Fruit fly (Drosophila melanogaster) whole organism, embryonic: ENCODE data around the gene Scm.

ENCODE experiments used
- Abd-B ChIP-seq: fragments of 200-800 bp; sonication (Bioruptor generic); optimal IDR thresholded peaks from 2 replicates; lab custom pipeline; 2018; ENCODE audit warnings: missing biosample characterization, mild to moderate bottlenecking, missing genetic modification characterization, moderate library complexity
- CG10366 ChIP-seq: fragments of 200-800 bp; sonication (Bioruptor generic); IDR thresholded peaks from 2 replicates; pipeline ENCODE4 v1.3.6; 2022; ENCODE audit warnings: missing biosample characterization, missing genetic modification characterization
- CG12299 ChIP-seq: fragments of 200-800 bp; sonication (Bioruptor generic); optimal IDR thresholded peaks from 2 replicates; lab custom pipeline; 2018; ENCODE audit warnings: missing biosample characterization, mild to moderate bottlenecking, missing genetic modification characterization
- CG12744 ChIP-seq: fragments of 200-800 bp; sonication (Bioruptor generic); optimal IDR thresholded peaks from 2 replicates; lab custom pipeline; 2016; ENCODE audit warnings: missing biosample characterization, missing genetic modification characterization
- CG13894 ChIP-seq: fragments of 200-800 bp; sonication (Bioruptor generic); optimal IDR thresholded peaks from 3 replicates; lab custom pipeline; 2018; ENCODE audit warnings: missing biosample characterization, mild to moderate bottlenecking, missing genetic modification characterization, moderate library complexity
- CG14050 ChIP-seq: fragments of 200-800 bp; sonication (Bioruptor generic); IDR thresholded peaks from 3 replicates; pipeline ENCODE4 v1.3.6; 2022; ENCODE audit warnings: missing biosample characterization, missing genetic modification characterization
- CG14860 ChIP-seq: fragments of 200-800 bp; sonication (Bioruptor generic); IDR thresholded peaks from 3 replicates; pipeline ENCODE4 v1.3.6; 2022; ENCODE audit warnings: missing biosample characterization, missing genetic modification characterization; ENCODE audit not compliant: partially characterized antibody
- CG15011 ChIP-seq: fragments of 200-800 bp; sonication (Bioruptor generic); optimal IDR thresholded peaks from 3 replicates; lab custom pipeline; 2018; ENCODE audit warnings: missing biosample characterization, mild to moderate bottlenecking, missing genetic modification characterization
- CG17385 ChIP-seq: fragments of 200-800 bp; sonication (Bioruptor generic); optimal IDR thresholded peaks from 3 replicates; lab custom pipeline; 2018; ENCODE audit warnings: missing biosample characterization, mild to moderate bottlenecking, missing genetic modification characterization
- CG18262 ChIP-seq: fragments of 200-800 bp; optimal IDR thresholded peaks from 3 replicates; lab custom pipeline; 2019; ENCODE audit warnings: missing biosample characterization, mild to moderate bottlenecking, missing genetic modification characterization, moderate library complexity
- CG18599 ChIP-seq: fragments of 200-800 bp; sonication (Bioruptor generic); optimal IDR thresholded peaks from 3 replicates; lab custom pipeline; 2017; ENCODE audit warnings: missing biosample characterization, missing genetic modification characterization, mild to moderate bottlenecking, moderate library complexity, missing genetic modification reagents
- CG3065 ChIP-seq: fragments of 200-800 bp; sonication (Bioruptor generic); optimal IDR thresholded peaks from 2 replicates; lab custom pipeline; 2016; ENCODE audit warnings: missing biosample characterization, missing genetic modification characterization
- CG34224 ChIP-seq: fragments of 200-800 bp; sonication (Bioruptor generic); IDR thresholded peaks from 3 replicates; pipeline ENCODE4 v1.3.6; 2022; ENCODE audit warnings: missing biosample characterization, missing genetic modification characterization; ENCODE audit not compliant: partially characterized antibody
- CG34422 ChIP-seq: fragments of 200-800 bp; sonication (Bioruptor generic); IDR thresholded peaks from 3 replicates; pipeline ENCODE4 v1.3.6; 2022; ENCODE audit warnings: missing biosample characterization, missing genetic modification characterization
- CG4282 ChIP-seq: fragments of 200-800 bp; sonication (Bioruptor generic); optimal IDR thresholded peaks from 2 replicates; lab custom pipeline; 2016; ENCODE audit warnings: missing biosample characterization, missing genetic modification characterization
- CG4730 ChIP-seq: fragments of 200-800 bp; sonication (Bioruptor generic); IDR thresholded peaks from 2 replicates; pipeline ENCODE4 v1.3.6; 2022; ENCODE audit warnings: missing biosample characterization, missing genetic modification characterization
- CG5245 ChIP-seq: fragments of 200-800 bp; sonication (Bioruptor generic); optimal IDR thresholded peaks from 3 replicates; lab custom pipeline; 2016; ENCODE audit warnings: missing biosample characterization, missing genetic modification characterization
- CG6791 ChIP-seq: fragments of 200-800 bp; sonication (Bioruptor generic); IDR thresholded peaks from 3 replicates; pipeline ENCODE4 v1.3.6; 2022; ENCODE audit warnings: missing biosample characterization, missing genetic modification characterization; ENCODE audit not compliant: partially characterized antibody
- CG8944 ChIP-seq: fragments of 200-800 bp; sonication (Bioruptor generic); optimal IDR thresholded peaks from 3 replicates; lab custom pipeline; 2016; ENCODE audit warnings: missing biosample characterization, missing genetic modification characterization
- Camta ChIP-seq: fragments of 200-800 bp; sonication (Bioruptor generic); optimal IDR thresholded peaks from 2 replicates; lab custom pipeline; 2016; ENCODE audit warnings: missing biosample characterization, missing genetic modification characterization
- D19B ChIP-seq: fragments of 200-800 bp; sonication (Bioruptor generic); optimal IDR thresholded peaks from 2 replicates; lab custom pipeline; 2017; ENCODE audit warnings: missing biosample characterization, mild to moderate bottlenecking, missing genetic modification characterization
- Doc2 ChIP-seq: fragments of 200-800 bp; sonication (Bioruptor generic); IDR thresholded peaks from 2 replicates; pipeline ENCODE4 v1.3.6; 2022; ENCODE audit warnings: missing biosample characterization, missing genetic modification characterization
- Ets65A ChIP-seq: fragments of 200-800 bp; sonication (Bioruptor generic); peaks from one replicate; lab custom pipeline; 2016; ENCODE audit warnings: missing biosample characterization, missing genetic modification characterization
- MTF-1 ChIP-seq: fragments of 200-800 bp; sonication (Bioruptor generic); optimal IDR thresholded peaks from 2 replicates; lab custom pipeline; 2018; ENCODE audit warnings: missing biosample characterization, mild to moderate bottlenecking, missing genetic modification characterization, borderline replicate concordance
- Med ChIP-seq: fragments of 200-800 bp; sonication (Bioruptor generic); peaks from one replicate; lab custom pipeline; 2016; ENCODE audit warnings: missing biosample characterization, missing genetic modification characterization, mild to moderate bottlenecking, inconsistent platforms, moderate library complexity
- NC2α ChIP-seq: fragments of 200-800 bp; sonication (Bioruptor generic); optimal IDR thresholded peaks from 2 replicates; lab custom pipeline; 2016; ENCODE audit warnings: missing biosample characterization, missing genetic modification characterization
- Nf-YC ChIP-seq: fragments of 200-800 bp; optimal IDR thresholded peaks from 3 replicates; lab custom pipeline; 2019; ENCODE audit warnings: missing biosample characterization, mild to moderate bottlenecking, missing genetic modification characterization, moderate library complexity
- Sin3A ChIP-seq: fragments of >200 bp; optimal IDR thresholded peaks from 2 replicates; lab custom pipeline; 2018
- Taf1 ChIP-seq: fragments of 200-800 bp; sonication (Bioruptor generic); IDR thresholded peaks from 2 replicates; pipeline ENCODE4 v1.3.6; 2022; ENCODE audit warnings: missing biosample characterization, missing genetic modification characterization
- Tbp ChIP-seq: fragments of >200 bp; optimal IDR thresholded peaks from 2 replicates; lab custom pipeline; 2018; ENCODE audit warnings: missing biosample characterization, missing genetic modification characterization
- ap ChIP-seq: fragments of 200-800 bp; sonication (Bioruptor generic); IDR thresholded peaks from 2 replicates; pipeline ENCODE4 v1.3.6; 2022; ENCODE audit warnings: missing biosample characterization, missing genetic modification characterization
- danr ChIP-seq: fragments of 200-800 bp; sonication (Bioruptor generic); IDR thresholded peaks from 2 replicates; pipeline ENCODE4 v1.3.6; 2022; ENCODE audit warnings: missing biosample characterization, missing genetic modification characterization
- en ChIP-seq: fragments of 200-800 bp; sonication (Bioruptor generic); optimal IDR thresholded peaks from 2 replicates; lab custom pipeline; 2016; ENCODE audit warnings: missing biosample characterization, missing genetic modification characterization
- esg ChIP-seq: fragments of 200-800 bp; sonication (Bioruptor generic); conservative IDR thresholded peaks from 2 replicates; pipeline ENCODE4 v1.3.6; 2022; ENCODE audit warnings: missing biosample characterization, missing genetic modification characterization
- exex ChIP-seq: fragments of 200-800 bp; sonication (Bioruptor generic); optimal IDR thresholded peaks from 4 replicates; lab custom pipeline; 2018; ENCODE audit warnings: missing biosample characterization, mild to moderate bottlenecking, missing genetic modification characterization, moderate library complexity
- eyg ChIP-seq: fragments of 200-800 bp; sonication (Bioruptor generic); optimal IDR thresholded peaks from 3 replicates; lab custom pipeline; 2016; ENCODE audit warnings: missing biosample characterization, missing genetic modification characterization
- ftz-f1 ChIP-seq: fragments of 200-800 bp; sonication (Bioruptor generic); optimal IDR thresholded peaks from 2 replicates; lab custom pipeline; 2016; ENCODE audit warnings: missing biosample characterization, missing genetic modification characterization
- grau ChIP-seq: fragments of 200-800 bp; optimal IDR thresholded peaks from 3 replicates; lab custom pipeline; 2019; ENCODE audit warnings: missing biosample characterization, mild to moderate bottlenecking, missing genetic modification characterization, moderate library complexity
- gt ChIP-seq: fragments of 200-800 bp; sonication (Bioruptor generic); IDR thresholded peaks from 2 replicates; pipeline ENCODE4 v1.3.6; 2022; ENCODE audit warnings: missing biosample characterization, missing genetic modification characterization
- hth ChIP-seq: fragments of >200 bp; optimal IDR thresholded peaks from 2 replicates; lab custom pipeline; 2017; ENCODE audit warnings: inconsistent platforms
- insv ChIP-seq, 2 experiments: fragments of 200-800 bp; sonication (Bioruptor generic); optimal IDR thresholded peaks; 3 replicates each; lab custom pipeline; 2016 to 2018; ENCODE audit warnings: missing biosample characterization in 2 of 2, missing genetic modification characterization in 2 of 2
- jumu ChIP-seq: fragments of 200-800 bp; sonication (Bioruptor generic); optimal IDR thresholded peaks from 3 replicates; lab custom pipeline; 2016; ENCODE audit warnings: missing biosample characterization, missing genetic modification characterization
- mam ChIP-seq: fragments of 200-800 bp; sonication (Bioruptor generic); optimal IDR thresholded peaks from 3 replicates; lab custom pipeline; 2016; ENCODE audit warnings: missing biosample characterization, missing genetic modification characterization
- nom ChIP-seq: fragments of 200-800 bp; sonication (Bioruptor generic); optimal IDR thresholded peaks from 2 replicates; lab custom pipeline; 2017; ENCODE audit warnings: missing biosample characterization, missing genetic modification characterization, mild to moderate bottlenecking, moderate library complexity, missing genetic modification reagents
- pho ChIP-seq: fragments of 200-800 bp; sonication (Bioruptor generic); optimal IDR thresholded peaks from 2 replicates; lab custom pipeline; 2016; ENCODE audit warnings: missing biosample characterization, missing genetic modification characterization
- pnt ChIP-seq: fragments of 200-800 bp; sonication (Bioruptor generic); optimal IDR thresholded peaks from 3 replicates; lab custom pipeline; 2016; ENCODE audit warnings: missing biosample characterization, missing genetic modification characterization
- slbo ChIP-seq: fragments of 200-800 bp; sonication (Bioruptor generic); IDR thresholded peaks from 2 replicates; pipeline ENCODE4 v1.3.6; 2022; ENCODE audit warnings: missing biosample characterization, missing genetic modification characterization
- slou ChIP-seq: fragments of 200-800 bp; sonication (Bioruptor generic); optimal IDR thresholded peaks from 3 replicates; lab custom pipeline; 2016; ENCODE audit warnings: missing biosample characterization, missing genetic modification characterization
- so ChIP-seq: fragments of 200-800 bp; sonication (Bioruptor generic); IDR thresholded peaks from 3 replicates; pipeline ENCODE4 v1.3.6; 2022; ENCODE audit warnings: missing biosample characterization, missing genetic modification characterization
- trh ChIP-seq: fragments of 200-800 bp; sonication (Bioruptor generic); optimal IDR thresholded peaks from 2 replicates; lab custom pipeline; 2016; ENCODE audit warnings: missing biosample characterization, missing genetic modification characterization
- unc-4 ChIP-seq: fragments of 200-800 bp; sonication (Bioruptor generic); IDR thresholded peaks from 2 replicates; pipeline ENCODE4 v1.3.6; 2022; ENCODE audit warnings: missing biosample characterization, missing genetic modification characterization; ENCODE audit not compliant: partially characterized antibody
- vvl ChIP-seq: fragments of 200-800 bp; sonication (Bioruptor generic); IDR thresholded peaks from 2 replicates; pipeline ENCODE4 v1.3.6; 2022; ENCODE audit warnings: missing biosample characterization, missing genetic modification characterization

Gene Scm

dm6 chr3R:9613124-9613523, 24.3 kb downstream of the Scm start (continued):
- TF ChIP-seq CG14860 (GFP tag; lab: Robert Waterston, UW) = no peak
- peak; percentile 60 for TF ChIP-seq CG8944
- TF ChIP-seq CG14050 (GFP tag; lab: Robert Waterston, UW) = no peak
- TF ChIP-seq CG34422 (GFP tag; lab: Robert Waterston, UW) = 0 out of 3 replicates have a peak, but pooled peaks have one; percentile 25
- peak; percentile 67 for TF ChIP-seq mam
- no peak; the same call in 1 of the 2 replicates for TF ChIP-seq Doc2 (GFP tag; lab: Robert Waterston, UW)
- peak; percentile 59; the same call in 1 of the 2 replicates for TF ChIP-seq CG10366 (GFP tag; lab: Robert Waterston, UW)
- peak; percentile 43 for TF ChIP-seq eyg (GFP tag; lab: Kevin White, UChicago)
- peak; percentile 62 for TF ChIP-seq Camta (GFP tag; lab: Kevin White, UChicago)
- TF ChIP-seq CG6791 (GFP tag; lab: Robert Waterston, UW) = no peak
- TF ChIP-seq ftz-f1 = no peak
- no peak for TF ChIP-seq slou (GFP tag; lab: Kevin White, UChicago)
- TF ChIP-seq Ets65A (GFP tag; lab: Kevin White, UChicago) = peak; percentile 91
- no peak for TF ChIP-seq exex (tag; lab: Kevin White, UChicago)
- TF ChIP-seq NC2α (GFP tag; lab: Kevin White, UChicago) = no peak
- TF ChIP-seq CG18262 (tag; lab: Kevin White, UChicago) = no peak
- no peak for TF ChIP-seq CG4730 (GFP tag; lab: Robert Waterston, UW)
- TF ChIP-seq Abd-B (GFP tag; lab: Kevin White, UChicago) = peak; percentile 54
- no peak for TF ChIP-seq CG3065 (GFP tag; lab: Kevin White, UChicago)
- TF ChIP-seq pnt (GFP tag; lab: Kevin White, UChicago) = peak; percentile 31
- no peak for TF ChIP-seq hth (lab: Kevin White, UChicago)
- no peak for TF ChIP-seq insv (GFP tag; optimal IDR thresholded peaks at IDR 0.05; lab: Kevin White, UChicago)
- no peak for TF ChIP-seq en (GFP tag; lab: Kevin White, UChicago)
- TF ChIP-seq CG15011 (GFP tag; lab: Kevin White, UChicago) = peak; percentile 16
- TF ChIP-seq gt (GFP tag; lab: Robert Waterston, UW) = no peak
- peak; percentile 46; the same call in 1 of the 2 replicates for TF ChIP-seq ap (GFP tag; lab: Robert Waterston, UW)
- TF ChIP-seq CG13894 (tag; lab: Kevin White, UChicago) = peak; percentile 37
- TF ChIP-seq nom (GFP tag; lab: Kevin White, UChicago) = no peak
- TF ChIP-seq D19B (GFP tag; lab: Kevin White, UChicago) = peak; percentile 32
- peak; percentile 37 for TF ChIP-seq jumu (GFP tag; lab: Kevin White, UChicago)
- peak; percentile 12 for TF ChIP-seq CG12744 (GFP tag; lab: Kevin White, UChicago)
- TF ChIP-seq pho (GFP tag; lab: Kevin White, UChicago) = peak; percentile 47
- TF ChIP-seq vvl (GFP tag; lab: Robert Waterston, UW) = peak; percentile 78
- TF ChIP-seq CG12299 (tag; lab: Kevin White, UChicago) = no peak
- peak; percentile 63; the same call in 1 of the 2 replicates for TF ChIP-seq slbo
- TF ChIP-seq danr (GFP tag; lab: Robert Waterston, UW) = no peak
- no peak for TF ChIP-seq unc-4 (GFP tag; lab: Robert Waterston, UW)
- TF ChIP-seq Sin3A (lab: Kevin White, UChicago) = no peak
- no peak for TF ChIP-seq trh
- TF ChIP-seq grau = peak; percentile 40
- no peak for TF ChIP-seq Nf-YC (tag; lab: Kevin White, UChicago)
- peak; percentile 63 for TF ChIP-seq CG5245 (GFP tag; lab: Kevin White, UChicago)
- TF ChIP-seq CG34224 (GFP tag; lab: Robert Waterston, UW) = no peak
- TF ChIP-seq esg (GFP tag; lab: Robert Waterston, UW) = peak; percentile 57
- TF ChIP-seq CG4282 = no peak
- peak; percentile 7 for TF ChIP-seq MTF-1 (GFP tag; lab: Kevin White, UChicago)
- TF ChIP-seq Tbp (GFP tag; lab: Kevin White, UChicago) = no peak
- TF ChIP-seq CG17385 (GFP tag; lab: Kevin White, UChicago) = peak; percentile 10
- TF ChIP-seq so (GFP tag; lab: Robert Waterston, UW) = 0 out of 3 replicates have a peak, but pooled peaks have one; percentile 51
- peak; percentile 81 for TF ChIP-seq CG18599 (GFP tag; lab: Kevin White, UChicago)
- TF ChIP-seq Med (GFP tag; lab: Kevin White, UChicago) = peak; percentile 96
- no peak for TF ChIP-seq Taf1
